Fruit fly (Drosophila melanogaster) Kc167 (cell line): ENCODE measurements around the gene Hsc20.

Experiments used
- Myc ChIP-seq: fragments of >200 bp; optimal IDR thresholded peaks from 2 replicates; lab custom pipeline; 2017; ENCODE audit warnings: missing external identifiers
- h ChIP-seq: fragments of >200 bp; optimal IDR thresholded peaks from 3 replicates; lab custom pipeline; 2018; ENCODE audit warnings: missing external identifiers
- psq ChIP-seq: fragments of >200 bp; optimal IDR thresholded peaks from 2 replicates; lab custom pipeline; 2017; ENCODE audit warnings: missing external identifiers

DNA sequence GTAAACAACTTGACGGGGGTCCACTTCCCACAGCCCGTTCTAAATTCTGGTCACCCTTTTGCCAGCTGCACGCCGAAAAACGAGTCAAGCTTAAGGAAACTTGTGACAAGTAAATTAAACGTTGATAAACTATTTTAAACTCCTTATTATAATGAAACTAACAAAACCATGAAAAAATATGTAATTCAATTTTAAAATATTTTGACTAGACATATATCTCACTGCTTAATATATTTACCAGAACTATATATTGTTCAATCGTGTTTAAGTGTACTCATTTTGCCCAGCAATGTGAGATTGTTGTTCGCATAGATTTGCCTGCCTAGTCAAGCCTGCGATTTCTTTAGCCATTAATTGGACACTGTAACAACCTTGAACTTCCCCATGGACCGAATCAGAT is 26.6 kb downstream of the Hsc20 start, which contains the start of gene CG13053:
- TF ChIP-seq Myc (lab: Kevin White, UChicago) (no peak), psq (lab: Kevin White, UChicago) (no peak), h (no peak)
